Worm (Caenorhabditis elegans): ENCODE data around the gene T06C12.14.

DNA sequence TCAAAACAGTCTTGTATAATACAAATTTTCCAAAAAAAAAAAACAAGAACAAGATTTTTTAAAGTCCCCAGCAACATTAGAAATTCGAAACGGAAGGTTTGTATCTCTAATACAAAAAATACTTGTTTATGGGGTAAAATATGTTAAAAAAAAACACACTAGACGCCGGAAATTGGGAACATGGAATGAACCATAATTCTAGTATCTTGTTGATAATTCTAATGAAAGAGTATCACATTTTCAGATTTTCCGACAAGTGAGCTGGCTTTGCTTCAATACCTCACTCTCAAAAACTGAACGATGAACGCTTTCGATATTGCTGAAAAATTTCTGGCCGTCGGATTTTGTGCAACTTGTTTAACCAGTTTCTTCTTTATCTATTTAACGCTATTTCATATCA lies 2.1 kb upstream of the T06C12.14 start, which contains the start of gene str-60:
- no peak for TF ChIP-seq ama-1 (optimal IDR thresholded peaks at IDR 0.05)
- no peak for TF ChIP-seq hnd-1 (tag; optimal IDR thresholded peaks at IDR 0.05)
- TF ChIP-seq sea-1 (GFP tag; conservative IDR thresholded peaks at IDR 0.05) = no peak
- no peak for TF ChIP-seq flt-1 (GFP tag; IDR thresholded peaks at IDR 0.05)
- TF ChIP-seq tbx-37 (GFP tag; conservative IDR thresholded peaks at IDR 0.05) = no peak
- TF ChIP-seq ets-7 (tag; optimal IDR thresholded peaks at IDR 0.05) = no peak
- no peak for TF ChIP-seq tra-4 (tag; optimal IDR thresholded peaks at IDR 0.05)
- TF ChIP-seq B0310.2 (tag; optimal IDR thresholded peaks at IDR 0.05) = no peak
- no peak for TF ChIP-seq ceh-13 (GFP tag; optimal IDR thresholded peaks at IDR 0.05)
- no peak for TF ChIP-seq scrt-1 (GFP tag; IDR thresholded peaks at IDR 0.05)
- no peak for TF ChIP-seq hmg-4 (GFP tag; optimal IDR thresholded peaks at IDR 0.05)
- no peak for TF ChIP-seq F13C5.2 (tag; optimal IDR thresholded peaks at IDR 0.05)
- no peak for TF ChIP-seq ceh-36 (tag; optimal IDR thresholded peaks at IDR 0.05)

All from whole organism, early embryonic.